Fruit fly (Drosophila melanogaster) whole organism, embryonic: ENCODE results near the gene CG15922.

ENCODE experiments used
- BtbVII ChIP-seq: fragments of 200-800 bp; sonication (Bioruptor generic); optimal IDR thresholded peaks from 3 replicates; lab custom pipeline; 2017; ENCODE audit warnings: missing biosample characterization, mild to moderate bottlenecking, missing genetic modification characterization
- CG10321 ChIP-seq: fragments of 200-800 bp; sonication (Bioruptor generic); IDR thresholded peaks from 2 replicates; pipeline ENCODE4 v1.3.6; 2022; ENCODE audit warnings: missing biosample characterization, missing genetic modification characterization
- CG11504 ChIP-seq: fragments of 200-800 bp; sonication (Bioruptor generic); optimal IDR thresholded peaks from 3 replicates; lab custom pipeline; 2019; ENCODE audit warnings: missing biosample characterization, mild to moderate bottlenecking, missing genetic modification characterization, moderate library complexity
- CG12071 ChIP-seq: fragments of 200-800 bp; sonication (Bioruptor generic); optimal IDR thresholded peaks from 3 replicates; lab custom pipeline; 2018; ENCODE audit warnings: missing biosample characterization, mild to moderate bottlenecking, missing genetic modification characterization
- CG12659 ChIP-seq: fragments of 200-800 bp; sonication (Bioruptor generic); optimal IDR thresholded peaks from 3 replicates; lab custom pipeline; 2017; ENCODE audit warnings: mild to moderate bottlenecking, missing biosample characterization, missing genetic modification reagents, missing genetic modification characterization
- CG12942 ChIP-seq: fragments of 200-800 bp; sonication (Bioruptor generic); optimal IDR thresholded peaks from 3 replicates; lab custom pipeline; 2016; ENCODE audit warnings: missing biosample characterization, missing genetic modification characterization
- CG17802 ChIP-seq: fragments of 200-800 bp; sonication (Bioruptor generic); optimal IDR thresholded peaks from 2 replicates; lab custom pipeline; 2018; ENCODE audit warnings: missing biosample characterization, mild to moderate bottlenecking, missing genetic modification characterization, moderate library complexity
- CG18599 ChIP-seq: fragments of 200-800 bp; sonication (Bioruptor generic); optimal IDR thresholded peaks from 3 replicates; lab custom pipeline; 2017; ENCODE audit warnings: missing biosample characterization, missing genetic modification characterization, mild to moderate bottlenecking, moderate library complexity, missing genetic modification reagents
- CG31365 ChIP-seq: fragments of 200-800 bp; sonication (Bioruptor generic); optimal IDR thresholded peaks from 2 replicates; lab custom pipeline; 2018; ENCODE audit warnings: missing biosample characterization, mild to moderate bottlenecking, missing genetic modification characterization
- CG33557 ChIP-seq: fragments of 200-800 bp; sonication (Bioruptor generic); optimal IDR thresholded peaks from 2 replicates; lab custom pipeline; 2019; ENCODE audit warnings: missing biosample characterization, mild to moderate bottlenecking, missing genetic modification characterization, moderate library complexity
- CG3847 ChIP-seq: fragments of 200-800 bp; sonication (Bioruptor generic); IDR thresholded peaks from 2 replicates; pipeline ENCODE4 v1.3.6; 2022; ENCODE audit warnings: missing biosample characterization, missing genetic modification characterization
- CG4820 ChIP-seq: fragments of 200-800 bp; sonication (Bioruptor generic); optimal IDR thresholded peaks from 3 replicates; lab custom pipeline; 2016; ENCODE audit warnings: missing biosample characterization, missing genetic modification characterization
- CG9727 ChIP-seq: fragments of 200-800 bp; sonication (Bioruptor generic); optimal IDR thresholded peaks from 3 replicates; lab custom pipeline; 2017; ENCODE audit warnings: missing biosample characterization, mild to moderate bottlenecking, missing genetic modification characterization
- CG9876 ChIP-seq: fragments of 200-800 bp; sonication (Bioruptor generic); optimal IDR thresholded peaks from 2 replicates; lab custom pipeline; 2016; ENCODE audit warnings: missing biosample characterization, missing genetic modification characterization
- CHES-1-like ChIP-seq: fragments of 200-800 bp; sonication (Bioruptor generic); optimal IDR thresholded peaks from 2 replicates; lab custom pipeline; 2016; ENCODE audit warnings: missing biosample characterization, missing genetic modification characterization
- Doc2 ChIP-seq: fragments of 200-800 bp; sonication (Bioruptor generic); IDR thresholded peaks from 2 replicates; pipeline ENCODE4 v1.3.6; 2022; ENCODE audit warnings: missing biosample characterization, missing genetic modification characterization
- Drgx ChIP-seq: fragments of 200-800 bp; sonication (Bioruptor generic); IDR thresholded peaks from 2 replicates; pipeline ENCODE4 v1.3.6; 2022; ENCODE audit warnings: missing biosample characterization, missing genetic modification characterization
- HLH54F ChIP-seq: fragments of 200-800 bp; sonication (Bioruptor generic); optimal IDR thresholded peaks from 3 replicates; lab custom pipeline; 2016; ENCODE audit warnings: missing biosample characterization, missing genetic modification characterization
- Nf-YA ChIP-seq: fragments of 200-800 bp; sonication (Bioruptor generic); IDR thresholded peaks from 2 replicates; pipeline ENCODE4 v1.3.6; 2022; ENCODE audit warnings: missing biosample characterization, missing genetic modification characterization
- PHDP ChIP-seq: fragments of 200-800 bp; sonication (Bioruptor generic); optimal IDR thresholded peaks from 3 replicates; lab custom pipeline; 2018; ENCODE audit warnings: missing biosample characterization, mild to moderate bottlenecking, missing genetic modification characterization, moderate library complexity
- Sox102F ChIP-seq: fragments of 200-800 bp; sonication (Bioruptor generic); optimal IDR thresholded peaks from 2 replicates; lab custom pipeline; 2018; ENCODE audit warnings: missing biosample characterization, mild to moderate bottlenecking, missing genetic modification characterization, moderate library complexity
- Trl ChIP-seq, 3 experiments: fragments of >200 bp in 2 of 3; fragments of 200-800 bp in 1 of 3; sonication (Bioruptor generic) in 1 of 3; optimal IDR thresholded peaks; 2 replicates in 1 of 3; 3 replicates in 2 of 3; lab custom pipeline; 2016 to 2017; ENCODE audit warnings: missing biosample characterization in 1 of 3, missing genetic modification characterization in 1 of 3
- Xrp1 ChIP-seq: fragments of 200-800 bp; sonication (Bioruptor generic); IDR thresholded peaks from 2 replicates; pipeline ENCODE4 v1.3.6; 2022; ENCODE audit warnings: missing biosample characterization, missing genetic modification characterization
- amos ChIP-seq: fragments of 200-800 bp; sonication (Bioruptor generic); IDR thresholded peaks from 2 replicates; pipeline ENCODE4 v1.3.6; 2022; ENCODE audit warnings: missing biosample characterization, missing genetic modification characterization; ENCODE audit not compliant: partially characterized antibody
- az2 ChIP-seq: fragments of 200-800 bp; sonication (Bioruptor generic); optimal IDR thresholded peaks from 3 replicates; lab custom pipeline; 2016; ENCODE audit warnings: missing biosample characterization, missing genetic modification characterization
- cato ChIP-seq: fragments of 200-800 bp; sonication (Bioruptor generic); optimal IDR thresholded peaks from 2 replicates; lab custom pipeline; 2016; ENCODE audit warnings: missing biosample characterization, missing genetic modification characterization, borderline replicate concordance
- croc ChIP-seq: fragments of 200-800 bp; sonication (Bioruptor generic); conservative IDR thresholded peaks from 3 replicates; pipeline ENCODE4 v1.3.6; 2022; ENCODE audit warnings: missing biosample characterization, missing genetic modification characterization
- crol ChIP-seq: fragments of 200-800 bp; sonication (Bioruptor generic); IDR thresholded peaks from 2 replicates; pipeline ENCODE4 v1.3.6; 2022; ENCODE audit warnings: missing biosample characterization, missing genetic modification characterization
- dati ChIP-seq: fragments of 200-800 bp; sonication (Bioruptor generic); IDR thresholded peaks from 2 replicates; pipeline ENCODE4 v1.3.6; 2022; ENCODE audit warnings: missing biosample characterization, missing genetic modification characterization
- dysf ChIP-seq: fragments of 200-800 bp; sonication (Bioruptor generic); IDR thresholded peaks from 3 replicates; pipeline ENCODE4 v1.3.6; 2022; ENCODE audit warnings: missing biosample characterization, missing genetic modification characterization
- eyg ChIP-seq: fragments of 200-800 bp; sonication (Bioruptor generic); optimal IDR thresholded peaks from 3 replicates; lab custom pipeline; 2016; ENCODE audit warnings: missing biosample characterization, missing genetic modification characterization
- fd3F ChIP-seq: fragments of 200-800 bp; sonication (Bioruptor generic); optimal IDR thresholded peaks from 2 replicates; lab custom pipeline; 2018; ENCODE audit warnings: missing biosample characterization, mild to moderate bottlenecking, missing genetic modification characterization, moderate library complexity
- fd96Cb ChIP-seq: fragments of 200-800 bp; sonication (Bioruptor generic); optimal IDR thresholded peaks from 2 replicates; lab custom pipeline; 2018; ENCODE audit warnings: missing biosample characterization, mild to moderate bottlenecking, missing genetic modification characterization, moderate library complexity
- gfzf ChIP-seq: fragments of 200-800 bp; sonication (Bioruptor generic); optimal IDR thresholded peaks from 2 replicates; lab custom pipeline; 2016; ENCODE audit warnings: missing biosample characterization, mild to moderate bottlenecking, missing genetic modification characterization, moderate library complexity
- hth ChIP-seq: fragments of >200 bp; optimal IDR thresholded peaks from 2 replicates; lab custom pipeline; 2017; ENCODE audit warnings: inconsistent platforms
- lola ChIP-seq, 3 experiments: fragments of >200 bp in 2 of 3; fragments of 200-800 bp in 1 of 3; sonication (Bioruptor generic) in 1 of 3; optimal IDR thresholded peaks; 2 replicates each; lab custom pipeline; 2017 to 2019; ENCODE audit warnings: missing biosample characterization in 3 of 3, missing genetic modification characterization in 3 of 3, mild to moderate bottlenecking in 1 of 3, moderate library complexity in 1 of 3
- lov ChIP-seq, 2 experiments: fragments of 200-800 bp in 1 of 2; fragments of >200 bp in 1 of 2; sonication (Bioruptor generic) in 1 of 2; IDR thresholded peaks in 1 of 2; optimal IDR thresholded peaks in 1 of 2; 2 replicates in 1 of 2; 3 replicates in 1 of 2; pipeline versions ENCODE4 v1.3.6 to Lab custom; 2017 to 2022; ENCODE audit warnings: missing biosample characterization in 1 of 2, missing genetic modification characterization in 1 of 2
- nerfin-2 ChIP-seq: fragments of 200-800 bp; sonication (Bioruptor generic); IDR thresholded peaks from 2 replicates; pipeline ENCODE4 v1.3.6; 2022; ENCODE audit warnings: missing biosample characterization, missing genetic modification characterization; ENCODE audit not compliant: partially characterized antibody
- oc ChIP-seq: fragments of 200-800 bp; sonication (Bioruptor generic); optimal IDR thresholded peaks from 2 replicates; lab custom pipeline; 2018; ENCODE audit warnings: missing biosample characterization, mild to moderate bottlenecking, missing genetic modification characterization, moderate library complexity
- pho ChIP-seq: fragments of 200-800 bp; sonication (Bioruptor generic); optimal IDR thresholded peaks from 2 replicates; lab custom pipeline; 2016; ENCODE audit warnings: missing biosample characterization, missing genetic modification characterization
- prd ChIP-seq, 3 experiments: fragments of >200 bp in 2 of 3; fragments of 200-800 bp in 1 of 3; sonication (Bioruptor generic) in 1 of 3; optimal IDR thresholded peaks in 2 of 3; IDR thresholded peaks in 1 of 3; 2 replicates in 2 of 3; 3 replicates in 1 of 3; pipeline versions ENCODE4 v1.3.6 to Lab custom; 2017 to 2022; ENCODE audit warnings: missing biosample characterization in 1 of 3, missing genetic modification characterization in 1 of 3
- psq ChIP-seq: fragments of 200-800 bp; sonication (Bioruptor generic); optimal IDR thresholded peaks from 2 replicates; lab custom pipeline; 2017; ENCODE audit warnings: missing biosample characterization, missing genetic modification characterization
- salm ChIP-seq: fragments of 200-800 bp; sonication (Bioruptor generic); optimal IDR thresholded peaks from 2 replicates; lab custom pipeline; 2018; ENCODE audit warnings: missing biosample characterization, mild to moderate bottlenecking, missing genetic modification characterization
- sens ChIP-seq: fragments of 200-800 bp; sonication (Bioruptor generic); peaks from one replicate; lab custom pipeline; 2016; ENCODE audit warnings: missing biosample characterization, missing genetic modification characterization
- sob ChIP-seq: fragments of 200-800 bp; sonication (Bioruptor generic); IDR thresholded peaks from 2 replicates; pipeline ENCODE4 v1.3.6; 2022; ENCODE audit warnings: missing biosample characterization, missing genetic modification characterization
- twi ChIP-seq: fragments of 200-800 bp; optimal IDR thresholded peaks from 2 replicates; lab custom pipeline; 2019; ENCODE audit warnings: missing biosample characterization, mild to moderate bottlenecking, missing genetic modification characterization, moderate library complexity
- wdn ChIP-seq: fragments of 200-800 bp; sonication (Bioruptor generic); IDR thresholded peaks from 2 replicates; pipeline ENCODE4 v1.3.6; 2022; ENCODE audit warnings: missing biosample characterization, missing genetic modification characterization

Gene CG15922

DNA sequence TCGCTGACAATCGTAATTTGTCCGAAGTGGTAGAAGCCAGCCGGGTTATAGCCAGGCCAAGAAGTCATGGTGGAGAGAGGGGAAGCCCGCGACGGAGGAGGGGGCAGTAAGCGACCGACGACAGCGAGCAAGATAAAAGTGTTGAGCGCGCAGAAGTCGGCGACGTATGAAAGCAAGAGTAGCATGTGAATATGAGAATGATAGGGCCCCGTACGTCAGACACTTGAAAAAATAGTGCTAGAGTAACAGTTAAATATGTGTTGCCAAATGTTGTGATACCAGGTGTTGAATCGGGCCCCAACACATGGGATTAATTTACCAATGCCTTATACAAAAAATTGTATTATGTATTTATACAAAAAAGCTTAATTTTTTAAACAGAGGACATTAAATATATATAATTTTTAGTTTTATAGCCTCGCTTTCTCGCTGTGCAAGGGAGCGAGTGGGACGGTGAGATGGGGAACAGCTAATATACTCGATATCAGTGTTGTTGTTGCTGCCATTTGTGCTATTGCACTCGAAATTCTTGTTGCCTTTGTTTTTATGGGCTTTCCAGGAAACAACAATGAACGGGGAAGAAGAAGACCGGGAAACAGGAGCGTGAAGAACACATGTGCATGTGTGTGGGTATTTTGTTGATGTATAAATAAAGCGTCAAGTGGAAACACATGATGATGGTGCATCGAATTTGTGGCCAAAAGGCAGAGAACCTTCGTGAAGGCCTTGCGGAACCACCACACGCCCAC is 10.1 kb downstream of the CG15922 start (continued):
- peak; percentile 77 for TF ChIP-seq CG17802
- TF ChIP-seq az2 (GFP tag; lab: Kevin White, UChicago) = peak; percentile 85
- peak; percentile 62; the same call in 1 of the 2 replicates for TF ChIP-seq dati (GFP tag; lab: Robert Waterston, UW)
- TF ChIP-seq Doc2 (GFP tag; lab: Robert Waterston, UW) = 0 out of 2 replicates have a peak, but pooled peaks have one; percentile 6
- TF ChIP-seq psq (GFP tag; lab: Kevin White, UChicago) = peak; percentile 69
- peak; percentile 87 for TF ChIP-seq Xrp1 (GFP tag; lab: Robert Waterston, UW)
- TF ChIP-seq CG31365 (tag; lab: Kevin White, UChicago) = peak; percentile 47
- peak; percentile 84 for TF ChIP-seq Sox102F (GFP tag; lab: Kevin White, UChicago)
- TF ChIP-seq gfzf (GFP tag; lab: Kevin White, UChicago) = no peak
- TF ChIP-seq dysf (GFP tag; lab: Robert Waterston, UW) = peak; percentile 90
- TF ChIP-seq HLH54F = peak; percentile 43
- TF ChIP-seq wdn (GFP tag; lab: Robert Waterston, UW) = no peak
- TF ChIP-seq hth = no peak
- TF ChIP-seq salm (tag; lab: Kevin White, UChicago) = peak; percentile 74
- TF ChIP-seq crol (GFP tag; lab: Robert Waterston, UW) = peak; percentile 95
- TF ChIP-seq eyg (GFP tag; lab: Kevin White, UChicago) = peak; percentile 4
- TF ChIP-seq CHES-1-like (GFP tag; lab: Kevin White, UChicago) = no peak
- TF ChIP-seq CG9876 (GFP tag; lab: Kevin White, UChicago) = no peak
- TF ChIP-seq CG12942 (GFP tag; lab: Kevin White, UChicago) = peak; percentile 70
- TF ChIP-seq CG4820 (GFP tag; lab: Kevin White, UChicago) = peak; percentile 86
- peak; percentile 82 for TF ChIP-seq oc (tag; lab: Kevin White, UChicago)
- peak; percentile 91 for TF ChIP-seq CG11504
- peak; percentile 81 for TF ChIP-seq CG3847 (GFP tag; lab: Robert Waterston, UW)
- TF ChIP-seq Drgx (GFP tag; lab: Robert Waterston, UW) = peak; percentile 78
- peak; percentile 77 for TF ChIP-seq fd3F
- TF ChIP-seq sob = peak; percentile 84
- TF ChIP-seq pho (GFP tag; lab: Kevin White, UChicago) = peak; percentile 17
- TF ChIP-seq CG33557 = peak; percentile 76
- TF ChIP-seq twi (tag; lab: Kevin White, UChicago) = peak; percentile 99
- TF ChIP-seq sens (GFP tag; lab: Kevin White, UChicago) = peak; percentile 91
- no peak for TF ChIP-seq prd (optimal IDR thresholded peaks at IDR 0.05; lab: Kevin White, UChicago)
- TF ChIP-seq prd (GFP tag; IDR thresholded peaks at IDR 0.05; lab: Robert Waterston, UW) = peak; percentile 87
- TF ChIP-seq CG12071 (GFP tag; lab: Kevin White, UChicago) = peak; percentile 66
- no peak for TF ChIP-seq Trl (optimal IDR thresholded peaks at IDR 0.05; lab: Kevin White, UChicago)
- TF ChIP-seq Trl (GFP tag; optimal IDR thresholded peaks at IDR 0.05; lab: Kevin White, UChicago) = no peak
- no peak for TF ChIP-seq nerfin-2 (GFP tag; lab: Robert Waterston, UW)
- peak; percentile 92 for TF ChIP-seq CG18599 (GFP tag; lab: Kevin White, UChicago)
- TF ChIP-seq cato (GFP tag; lab: Kevin White, UChicago) = peak; percentile 83
- TF ChIP-seq PHDP (tag; lab: Kevin White, UChicago) = peak; percentile 88
- peak; percentile 32; the same call in 1 of the 2 replicates for TF ChIP-seq amos
- TF ChIP-seq CG9727 (GFP tag; lab: Kevin White, UChicago) = peak; percentile 86
- TF ChIP-seq croc (GFP tag; lab: Robert Waterston, UW) = peak; percentile 79
- peak; percentile 66 for TF ChIP-seq Nf-YA (GFP tag; lab: Robert Waterston, UW)
- no peak for TF ChIP-seq lov (optimal IDR thresholded peaks at IDR 0.05; lab: Kevin White, UChicago)
- TF ChIP-seq lov (GFP tag; IDR thresholded peaks at IDR 0.05; lab: Robert Waterston, UW) = no peak
- peak; percentile 54 for TF ChIP-seq CG10321 (GFP tag; lab: Robert Waterston, UW)
- TF ChIP-seq CG12659 (GFP tag; lab: Kevin White, UChicago) = peak; percentile 85
- TF ChIP-seq fd96Cb (tag; lab: Kevin White, UChicago) = peak; percentile 88
- peak; percentile 79 for TF ChIP-seq BtbVII
- TF ChIP-seq lola (GFP tag; optimal IDR thresholded peaks at IDR 0.05; lab: Kevin White, UChicago) = peak in 1 of 3 experiments; percentile 82
